Worm (Caenorhabditis elegans): Measurements from ENCODE around the gene elmd-1.

The elmd-1 gene

DNA sequence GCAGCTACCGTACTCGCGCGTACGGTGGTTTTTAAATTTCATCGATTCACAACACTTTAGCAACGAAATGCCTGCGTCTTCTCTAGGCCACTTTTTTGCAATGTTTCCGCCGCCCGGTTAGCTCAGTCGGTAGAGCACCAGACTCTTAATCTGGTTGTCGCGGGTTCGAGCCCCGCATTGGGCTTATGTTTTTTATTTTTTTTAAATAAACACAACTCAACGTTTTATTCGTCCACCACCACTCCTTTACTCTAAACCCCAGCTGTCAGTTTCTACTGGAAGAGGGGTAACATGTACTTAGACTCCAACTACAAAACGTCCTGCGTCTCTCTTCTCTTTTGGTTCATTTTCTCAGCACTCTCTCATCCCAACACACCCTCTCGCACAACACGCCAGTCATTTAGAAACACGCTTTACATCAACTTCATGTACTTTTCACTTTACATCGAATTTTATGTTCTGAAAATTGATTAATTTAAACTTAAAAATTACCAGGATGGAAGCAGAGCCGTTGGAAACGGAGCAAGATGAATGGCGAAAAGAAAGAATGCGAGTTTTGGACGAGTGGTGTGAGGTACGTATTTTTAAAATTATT is at the start of gene elmd-1, which contains the start of gene hecw-1:
Gene elmd-1 (plus strand): TSS at position 494 of the 595 bp plus-strand sequence.
Gene hecw-1 (minus strand): TSS at position 545 of the 595 bp plus-strand sequence.
- TF ChIP-seq dao-5 (tag; optimal IDR thresholded peaks at IDR 0.05) (no peak), W03F9.2 (tag; optimal IDR thresholded peaks at IDR 0.05) (peak; percentile 44), him-1 (tag; optimal IDR thresholded peaks at IDR 0.05) (no peak)

DNA sequence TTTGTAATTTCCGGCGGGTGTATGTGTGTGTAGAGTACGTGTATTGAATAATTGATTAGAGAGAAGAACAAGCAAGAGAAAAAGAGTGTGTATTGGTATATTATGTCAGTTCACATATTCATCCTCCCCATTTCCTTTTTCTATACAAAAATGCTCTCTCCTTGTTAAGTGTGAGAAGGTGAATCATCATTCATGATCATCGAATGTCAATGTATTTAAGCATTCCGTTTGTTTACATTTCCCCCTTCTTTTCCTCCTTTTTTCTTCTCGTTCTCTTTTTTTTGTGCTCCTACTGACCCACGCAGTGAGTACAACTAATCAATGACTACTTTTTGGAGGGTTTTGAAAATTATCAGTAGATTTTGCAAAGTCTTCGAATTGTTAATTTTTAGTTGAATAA is 46.3 kb upstream of the elmd-1 start:
- TF ChIP-seq dao-5 (tag; optimal IDR thresholded peaks at IDR 0.05), result no peak
- TF ChIP-seq him-1 (tag; optimal IDR thresholded peaks at IDR 0.05), result no peak
- no peak for TF ChIP-seq W03F9.2 (tag; optimal IDR thresholded peaks at IDR 0.05)

DNA sequence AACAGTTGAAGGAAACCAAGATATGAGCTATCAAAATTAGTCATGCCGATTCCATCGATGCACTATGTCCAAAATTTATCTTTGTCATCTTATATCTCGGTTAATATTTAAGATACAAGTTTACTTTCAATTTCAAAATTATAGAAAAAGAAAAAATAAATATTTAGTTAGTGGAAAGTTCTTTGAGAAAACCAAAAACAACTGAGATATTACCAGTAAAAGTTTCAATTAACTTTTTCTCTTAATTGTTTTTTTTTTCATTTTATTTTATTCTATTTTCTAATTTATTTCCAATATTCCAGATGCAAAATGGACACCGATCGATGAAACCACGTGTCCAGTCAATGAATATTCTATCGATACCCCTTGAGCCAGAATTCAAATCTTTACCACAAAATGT is 45.1 kb upstream of the elmd-1 start, which contains the start of gene gei-1:
Gene gei-1 (plus strand): TSS at position 301 of the 400 bp plus-strand sequence.
- TF ChIP-seq W03F9.2 (tag; optimal IDR thresholded peaks at IDR 0.05) (no peak), dao-5 (tag; optimal IDR thresholded peaks at IDR 0.05) (no peak), him-1 (tag; optimal IDR thresholded peaks at IDR 0.05) (no peak)

DNA sequence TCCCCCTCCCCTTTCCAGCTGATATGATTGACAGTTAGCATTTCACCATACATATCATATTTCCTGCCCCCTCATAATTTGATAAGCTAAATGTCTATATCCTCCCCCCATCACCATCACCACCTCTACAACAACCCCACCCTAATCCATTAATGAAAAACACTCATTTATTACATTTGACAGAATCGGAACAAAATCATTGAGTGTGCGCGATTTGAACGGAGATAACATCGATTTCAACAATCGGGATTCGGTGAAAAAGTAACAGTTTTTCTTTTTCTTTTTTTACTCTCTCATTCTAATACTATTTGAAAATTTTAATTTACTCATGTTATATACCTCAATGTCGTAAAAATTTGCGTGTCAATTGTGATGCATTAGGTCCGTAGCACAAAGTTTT is 43.9 kb upstream of the elmd-1 start:
- TF ChIP-seq dao-5 (tag; optimal IDR thresholded peaks at IDR 0.05), result no peak
- TF ChIP-seq W03F9.2 (tag; optimal IDR thresholded peaks at IDR 0.05), result no peak
- TF ChIP-seq him-1 (tag; optimal IDR thresholded peaks at IDR 0.05), result no peak

DNA sequence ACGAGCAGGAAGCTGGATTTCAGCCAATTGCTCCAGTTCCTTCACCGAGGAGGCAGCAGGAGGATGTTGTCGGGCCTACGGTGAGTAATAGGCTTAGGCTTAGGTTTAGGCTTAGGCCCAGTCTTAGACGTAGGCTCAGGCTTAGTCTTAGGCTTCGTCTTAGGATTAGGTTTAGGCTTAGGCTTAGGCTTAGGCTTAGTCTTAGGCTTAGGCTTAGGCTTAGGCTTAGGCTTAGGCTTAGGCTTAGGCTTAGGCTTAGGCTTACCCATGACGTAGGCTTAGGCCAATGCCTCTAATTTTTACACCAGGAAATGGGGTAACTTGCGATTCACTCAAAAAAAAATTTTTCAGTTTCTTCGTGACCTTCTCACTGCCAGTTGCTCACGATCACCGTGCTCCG is 43.1 kb upstream of the elmd-1 start:
- TF ChIP-seq him-1 (tag; optimal IDR thresholded peaks at IDR 0.05) (no peak), dao-5 (tag; optimal IDR thresholded peaks at IDR 0.05) (no peak), W03F9.2 (tag; optimal IDR thresholded peaks at IDR 0.05) (no peak)

DNA sequence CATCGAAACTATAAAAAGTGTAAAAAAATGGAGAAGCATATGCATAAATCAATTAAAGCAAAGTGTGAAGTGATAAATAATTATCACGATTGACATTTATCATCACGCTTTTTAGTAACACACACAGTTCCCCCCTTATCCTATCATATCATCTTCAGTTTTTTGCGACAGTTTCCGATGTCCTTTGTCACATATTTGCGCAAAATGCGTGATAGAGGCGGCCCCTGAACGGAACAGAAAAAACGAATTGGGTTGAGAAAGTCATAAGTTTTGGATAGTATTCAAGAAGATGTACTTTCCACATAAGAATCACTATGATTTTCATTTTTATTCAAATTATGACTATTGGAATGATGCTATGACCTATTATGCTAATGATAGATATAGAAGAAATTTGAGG is 40.7 kb upstream of the elmd-1 start:
- TF ChIP-seq dao-5 (tag; optimal IDR thresholded peaks at IDR 0.05), result no peak
- no peak for TF ChIP-seq him-1 (tag; optimal IDR thresholded peaks at IDR 0.05)
- no peak for TF ChIP-seq W03F9.2 (tag; optimal IDR thresholded peaks at IDR 0.05)

DNA sequence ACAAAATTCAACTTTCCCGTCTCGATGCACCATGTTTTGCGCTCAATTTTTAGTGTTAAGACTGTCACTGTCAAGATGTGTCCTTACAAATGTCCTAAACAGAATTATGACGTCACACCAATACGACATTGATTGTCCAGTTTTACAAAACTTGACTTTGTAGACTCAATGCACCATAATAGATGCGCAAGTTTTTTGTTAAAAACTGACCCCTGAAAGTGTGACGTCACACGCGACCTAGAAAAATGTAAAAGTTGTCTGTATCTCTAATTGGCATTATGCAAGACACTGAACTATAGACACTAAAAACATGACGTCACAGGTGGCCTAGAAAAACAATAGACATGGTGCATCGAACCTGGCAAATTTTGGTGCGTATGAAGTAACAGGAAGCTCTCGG is 38.6 kb upstream of the elmd-1 start:
- TF ChIP-seq dao-5 (tag; optimal IDR thresholded peaks at IDR 0.05) (no peak), W03F9.2 (tag; optimal IDR thresholded peaks at IDR 0.05) (no peak), him-1 (tag; optimal IDR thresholded peaks at IDR 0.05) (no peak)

DNA sequence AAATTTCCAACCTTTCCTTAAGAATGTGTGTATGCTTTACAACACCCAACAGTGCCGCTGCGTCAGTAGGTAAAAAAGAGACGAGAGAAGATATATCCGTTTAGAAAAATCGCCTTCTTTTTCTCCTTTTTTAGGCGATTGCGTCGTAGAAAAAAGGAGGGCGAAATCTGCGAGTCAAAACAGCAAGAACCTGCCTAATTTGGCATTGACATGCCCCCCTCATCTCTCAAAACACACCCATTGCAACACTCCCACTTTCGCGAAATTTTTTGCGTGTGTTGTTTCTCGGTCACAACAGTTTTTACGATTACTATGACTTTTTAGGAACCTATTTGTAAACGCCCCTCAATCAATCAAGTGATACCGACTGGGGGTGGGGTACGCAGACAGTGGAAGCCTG is 38.0 kb upstream of the elmd-1 start:
- no peak for TF ChIP-seq dao-5 (tag; optimal IDR thresholded peaks at IDR 0.05)
- no peak for TF ChIP-seq W03F9.2 (tag; optimal IDR thresholded peaks at IDR 0.05)
- no peak for TF ChIP-seq him-1 (tag; optimal IDR thresholded peaks at IDR 0.05)

DNA sequence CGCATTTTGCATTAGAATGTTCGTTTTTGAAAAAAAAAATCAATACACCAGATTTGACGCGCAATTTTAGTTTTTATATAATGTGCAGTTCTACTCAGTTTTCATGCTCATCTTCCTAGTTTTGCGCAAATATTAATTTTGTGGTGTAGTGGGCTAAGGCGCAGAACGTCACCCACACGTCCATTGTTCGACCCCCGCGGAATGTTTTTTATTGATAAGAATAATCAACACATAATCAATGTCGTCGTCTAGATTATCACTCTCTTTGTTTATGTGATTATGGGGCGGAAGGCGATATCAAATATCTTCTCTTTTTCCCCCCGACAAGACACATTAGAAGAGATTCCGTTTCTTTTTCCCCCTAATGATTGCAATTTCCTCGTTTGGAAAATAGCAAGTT is 33.9 kb upstream of the elmd-1 start:
- TF ChIP-seq W03F9.2 (tag; optimal IDR thresholded peaks at IDR 0.05), result no peak
- no peak for TF ChIP-seq dao-5 (tag; optimal IDR thresholded peaks at IDR 0.05)
- TF ChIP-seq him-1 (tag; optimal IDR thresholded peaks at IDR 0.05), result no peak

DNA sequence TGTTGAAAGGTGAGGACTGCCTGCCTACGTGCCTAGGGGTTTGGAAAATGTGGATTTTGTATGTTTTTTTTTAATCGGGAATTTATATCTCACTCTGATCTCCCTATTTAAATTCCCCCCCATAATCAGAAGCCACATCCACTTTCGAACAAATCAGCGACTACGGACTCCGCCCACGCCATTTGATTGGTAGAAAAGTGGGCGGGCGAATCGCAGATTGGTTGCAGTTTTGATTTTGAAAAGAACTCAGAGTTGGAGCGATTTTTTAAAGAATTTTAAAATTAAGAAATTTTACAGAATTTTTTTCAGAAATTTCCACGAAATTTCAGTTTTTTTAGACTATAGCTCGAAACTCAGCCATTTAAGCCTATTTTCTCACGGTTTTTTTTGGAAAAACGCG is 29.7 kb upstream of the elmd-1 start:
- no peak for TF ChIP-seq dao-5 (tag; optimal IDR thresholded peaks at IDR 0.05)
- TF ChIP-seq him-1 (tag; optimal IDR thresholded peaks at IDR 0.05), result no peak
- no peak for TF ChIP-seq W03F9.2 (tag; optimal IDR thresholded peaks at IDR 0.05)

DNA sequence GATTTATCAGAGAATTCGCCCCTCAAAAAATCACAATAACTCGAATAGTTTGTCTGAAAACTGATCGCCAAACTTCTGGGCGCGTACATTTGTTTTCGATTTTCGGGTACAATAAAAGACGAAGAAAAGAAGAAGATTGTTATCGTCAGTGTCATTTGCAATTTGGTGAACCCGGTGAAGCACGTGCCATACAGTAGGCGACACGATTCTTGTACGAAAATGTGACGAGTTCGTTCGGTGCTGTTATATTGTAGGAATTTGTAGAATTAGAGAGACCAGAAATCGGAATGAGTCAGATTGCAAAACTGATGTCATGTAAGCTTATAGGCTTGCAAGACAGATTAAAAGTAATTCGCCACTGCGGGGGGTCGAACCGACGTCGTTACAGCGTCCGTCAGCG is 21.9 kb upstream of the elmd-1 start:
- TF ChIP-seq dao-5 (tag; optimal IDR thresholded peaks at IDR 0.05) (no peak), him-1 (tag; optimal IDR thresholded peaks at IDR 0.05) (no peak), W03F9.2 (tag; optimal IDR thresholded peaks at IDR 0.05) (no peak)

DNA sequence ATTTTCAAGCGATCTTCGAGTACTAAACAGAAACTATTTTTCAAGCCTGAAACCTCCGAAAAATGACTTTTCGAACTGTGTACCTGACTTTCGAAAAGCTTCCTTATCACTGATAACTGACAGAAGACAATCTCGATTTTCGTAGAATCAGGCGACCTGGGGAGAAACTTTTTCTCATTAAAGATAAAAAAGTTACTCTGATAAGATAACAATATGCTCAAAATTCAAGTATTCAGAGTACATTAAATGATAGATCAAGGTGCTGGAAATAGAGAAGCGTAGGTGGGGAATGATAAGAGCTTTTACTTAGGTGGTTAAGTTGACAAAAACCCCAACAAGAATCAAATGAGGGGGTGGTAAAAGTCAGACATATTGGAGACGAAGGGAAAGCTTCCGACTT is 19.7 kb upstream of the elmd-1 start, which contains the start of gene prk-2:
Gene prk-2 (minus strand): TSS at position 156 of the 400 bp plus-strand sequence.
- TF ChIP-seq dao-5 (tag; optimal IDR thresholded peaks at IDR 0.05) (no peak), W03F9.2 (tag; optimal IDR thresholded peaks at IDR 0.05) (no peak), him-1 (tag; optimal IDR thresholded peaks at IDR 0.05) (no peak)

DNA sequence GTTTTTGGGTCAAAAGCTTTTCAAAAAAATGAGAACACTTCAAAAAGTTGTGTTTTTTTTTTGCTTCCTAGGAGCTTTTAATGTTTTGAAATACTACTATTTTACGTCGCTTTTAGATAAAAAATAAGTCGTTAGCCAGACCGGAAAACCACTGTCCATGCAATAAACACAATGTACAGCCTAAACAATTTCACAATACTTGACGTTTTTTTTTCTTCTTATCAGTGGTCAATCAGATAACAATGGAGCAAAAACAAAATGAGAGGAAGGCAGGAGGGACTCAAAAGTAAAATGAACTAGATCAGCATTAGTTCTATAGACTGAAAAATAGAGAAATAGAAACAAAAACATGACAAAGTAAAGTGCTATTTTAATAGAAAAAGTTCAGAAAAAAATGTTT is 18.9 kb upstream of the elmd-1 start:
- no peak for TF ChIP-seq him-1 (tag; optimal IDR thresholded peaks at IDR 0.05)

DNA sequence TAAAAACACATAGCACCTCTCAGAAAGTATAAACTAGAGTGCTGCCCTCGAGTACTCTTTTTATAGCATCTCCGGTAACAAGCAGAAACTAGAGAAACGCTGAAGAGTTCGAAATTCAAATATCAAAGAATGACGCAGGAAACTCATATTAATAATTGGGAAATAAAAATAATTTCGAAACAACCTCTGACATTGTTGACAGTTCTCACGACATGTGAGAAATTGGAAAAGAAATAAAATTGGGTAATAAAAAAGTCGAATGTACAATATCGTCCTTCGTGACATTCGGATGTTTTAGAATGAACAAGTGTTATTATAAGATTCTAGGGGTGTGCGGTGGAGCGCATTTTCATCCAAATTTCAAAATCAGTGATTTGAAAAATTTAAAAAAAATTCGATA is 17.4 kb upstream of the elmd-1 start:
- no peak for TF ChIP-seq dao-5 (tag; optimal IDR thresholded peaks at IDR 0.05)
- TF ChIP-seq him-1 (tag; optimal IDR thresholded peaks at IDR 0.05), result no peak
- TF ChIP-seq W03F9.2 (tag; optimal IDR thresholded peaks at IDR 0.05), result no peak

DNA sequence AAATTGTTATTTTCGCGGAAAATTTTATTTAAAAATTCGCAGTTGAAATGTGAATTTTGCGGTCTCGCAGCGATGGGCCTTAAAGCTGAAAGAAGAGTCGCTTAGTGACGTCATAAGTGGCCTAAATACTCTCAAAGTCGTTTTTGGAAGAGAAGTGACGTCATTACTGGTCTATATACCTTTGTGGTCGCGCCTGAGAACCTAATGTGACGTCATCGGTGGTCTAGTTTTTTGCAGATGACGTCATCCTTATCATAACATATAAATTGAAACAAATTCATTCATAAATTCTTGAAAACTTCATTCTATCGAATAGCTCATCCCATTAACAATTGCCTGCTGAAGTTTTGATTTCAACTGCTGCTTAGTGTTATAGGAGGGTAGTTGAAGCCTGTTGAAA is 12.6 kb upstream of the elmd-1 start:
- TF ChIP-seq him-1 (tag; optimal IDR thresholded peaks at IDR 0.05) (no peak), W03F9.2 (tag; optimal IDR thresholded peaks at IDR 0.05) (no peak), dao-5 (tag; optimal IDR thresholded peaks at IDR 0.05) (no peak)

Measured in whole organism, L4/young adult.